Worm (Caenorhabditis elegans) whole organism, mixed stage, embryonic: ENCODE measurements around the gene Y4C6A.4.

Experiments
- M03D4.4 ChIP-seq: sonication (generic microtip); optimal IDR thresholded peaks from 2 replicates; lab custom pipeline; 2017; ENCODE audit warnings: mild to moderate bottlenecking, missing genetic modification characterization, missing compliant biosample characterization
- bed-3 ChIP-seq: fragments of 200-800 bp; sonication (Bioruptor generic); optimal IDR thresholded peaks from 3 replicates; lab custom pipeline; 2018; ENCODE audit warnings: mild to moderate bottlenecking, missing genetic modification characterization, moderate library complexity, missing compliant biosample characterization
- blmp-1 ChIP-seq: fragments of 150-350 bp; optimal IDR thresholded peaks from 2 replicates; lab custom pipeline; 2014; ENCODE audit warnings: missing biosample characterization, missing genetic modification characterization
- ceh-39 ChIP-seq: fragments of 150-350 bp; optimal IDR thresholded peaks from 2 replicates; lab custom pipeline; 2014; ENCODE audit warnings: missing biosample characterization, missing genetic modification characterization
- ceh-83 ChIP-seq: fragments of 200-800 bp; sonication (Bioruptor generic); optimal IDR thresholded peaks from 2 replicates; lab custom pipeline; 2018; ENCODE audit warnings: mild to moderate bottlenecking, missing genetic modification characterization, missing compliant biosample characterization
- ces-1 ChIP-seq: fragments of 150-350 bp; optimal IDR thresholded peaks from 2 replicates; lab custom pipeline; 2014; ENCODE audit warnings: missing biosample characterization, missing genetic modification reagents, missing genetic modification characterization
- cnd-1 ChIP-seq: fragments of 200-800 bp; sonication (Bioruptor generic); optimal IDR thresholded peaks from 2 replicates; lab custom pipeline; 2018; ENCODE audit warnings: mild to moderate bottlenecking, missing genetic modification characterization, missing compliant biosample characterization
- drap-1 ChIP-seq: fragments of 200-800 bp; sonication (Bioruptor generic); optimal IDR thresholded peaks from 3 replicates; lab custom pipeline; 2018; ENCODE audit warnings: mild to moderate bottlenecking, missing genetic modification characterization, missing compliant biosample characterization
- elt-1 ChIP-seq: sonication (generic microtip); optimal IDR thresholded peaks from 2 replicates; lab custom pipeline; 2017; ENCODE audit warnings: missing genetic modification characterization, mild to moderate bottlenecking, missing compliant biosample characterization, antibody characterized with exemption, moderate library complexity, borderline replicate concordance; ENCODE audit not compliant: insufficient read depth
- elt-3 ChIP-seq: fragments of 150-350 bp; optimal IDR thresholded peaks from 2 replicates; lab custom pipeline; 2014; ENCODE audit warnings: missing biosample characterization, missing genetic modification characterization
- flh-1 ChIP-seq: fragments of 200-800 bp; sonication (Bioruptor generic); optimal IDR thresholded peaks from 2 replicates; lab custom pipeline; 2018; ENCODE audit warnings: mild to moderate bottlenecking, missing genetic modification characterization, moderate library complexity, missing compliant biosample characterization
- ham-2 ChIP-seq: fragments of 200-800 bp; sonication (Bioruptor generic); optimal IDR thresholded peaks from 2 replicates; lab custom pipeline; 2018; ENCODE audit warnings: mild to moderate bottlenecking, missing genetic modification characterization, missing compliant biosample characterization
- hlh-1 ChIP-seq: fragments of 150-350 bp; optimal IDR thresholded peaks from 2 replicates; lab custom pipeline; 2014; ENCODE audit warnings: missing biosample characterization, missing genetic modification reagents, missing genetic modification characterization
- lin-13 ChIP-seq: fragments of 150-350 bp; optimal IDR thresholded peaks from 2 replicates; lab custom pipeline; 2014; ENCODE audit warnings: missing biosample characterization, missing genetic modification characterization
- lin-32 ChIP-seq: fragments of 200-800 bp; sonication (Bioruptor generic); optimal IDR thresholded peaks from 2 replicates; lab custom pipeline; 2018; ENCODE audit warnings: mild to moderate bottlenecking, missing genetic modification characterization, missing compliant biosample characterization
- lsy-2 ChIP-seq: fragments of 150-350 bp; optimal IDR thresholded peaks from 2 replicates; lab custom pipeline; 2014; ENCODE audit warnings: missing biosample characterization, missing genetic modification characterization
- mab-5 ChIP-seq: fragments of 150-350 bp; optimal IDR thresholded peaks from 2 replicates; lab custom pipeline; 2014; ENCODE audit warnings: missing biosample characterization, missing genetic modification characterization
- mep-1 ChIP-seq: fragments of 150-350 bp; optimal IDR thresholded peaks from 2 replicates; lab custom pipeline; 2017; ENCODE audit warnings: missing biosample characterization, missing genetic modification reagents, missing genetic modification characterization, inconsistent platforms
- mls-2 ChIP-seq: sonication (generic microtip); optimal IDR thresholded peaks from 2 replicates; lab custom pipeline; 2016; ENCODE audit warnings: mild to moderate bottlenecking, missing genetic modification characterization, moderate library complexity, missing compliant biosample characterization
- nhr-2 ChIP-seq: fragments of 150-350 bp; optimal IDR thresholded peaks from 2 replicates; lab custom pipeline; 2014; ENCODE audit warnings: missing biosample characterization, missing genetic modification characterization
- nhr-237 ChIP-seq: fragments of 150-350 bp; optimal IDR thresholded peaks from 2 replicates; lab custom pipeline; 2014; ENCODE audit warnings: missing biosample characterization, missing genetic modification characterization
- nhr-28 ChIP-seq: fragments of 150-350 bp; optimal IDR thresholded peaks from 2 replicates; lab custom pipeline; 2014; ENCODE audit warnings: missing biosample characterization, missing genetic modification characterization
- nhr-76 ChIP-seq: sonication (generic microtip); optimal IDR thresholded peaks from 2 replicates; lab custom pipeline; 2017; ENCODE audit warnings: missing biosample characterization, missing genetic modification characterization
- sem-2 ChIP-seq: fragments of 200-800 bp; sonication (Bioruptor generic); optimal IDR thresholded peaks from 2 replicates; lab custom pipeline; 2018; ENCODE audit warnings: mild to moderate bottlenecking, missing genetic modification characterization, missing compliant biosample characterization
- snpc-4 ChIP-seq: fragments of 150-350 bp; optimal IDR thresholded peaks from 2 replicates; lab custom pipeline; 2014; ENCODE audit warnings: missing biosample characterization, missing genetic modification characterization
- sptf-1 ChIP-seq: sonication (generic microtip); optimal IDR thresholded peaks from 2 replicates; lab custom pipeline; 2017; ENCODE audit warnings: mild to moderate bottlenecking, missing genetic modification characterization, moderate library complexity, missing compliant biosample characterization
- tbx-8 ChIP-seq: fragments of 200-800 bp; sonication (Bioruptor generic); optimal IDR thresholded peaks from 2 replicates; lab custom pipeline; 2018; ENCODE audit warnings: mild to moderate bottlenecking, missing genetic modification characterization, moderate library complexity, missing compliant biosample characterization
- unc-120 ChIP-seq: sonication (generic microtip); optimal IDR thresholded peaks from 2 replicates; lab custom pipeline; 2017; ENCODE audit warnings: missing genetic modification characterization, missing compliant biosample characterization; ENCODE audit not compliant: poor library complexity, severe bottlenecking
- unc-39 ChIP-seq: fragments of 150-350 bp; optimal IDR thresholded peaks from 2 replicates; lab custom pipeline; 2014; ENCODE audit warnings: missing biosample characterization, missing genetic modification characterization
- unc-62 ChIP-seq: fragments of 150-350 bp; optimal IDR thresholded peaks from 2 replicates; lab custom pipeline; 2014; ENCODE audit warnings: missing biosample characterization, missing genetic modification reagents, missing genetic modification characterization
- ztf-11 ChIP-seq: fragments of 150-350 bp; optimal IDR thresholded peaks from 2 replicates; lab custom pipeline; 2014; ENCODE audit warnings: missing biosample characterization, missing genetic modification characterization

The Y4C6A.4 gene

ce11 chrIV:5411641-5412337 is 41.0 kb upstream of the Y4C6A.4 start, which contains the start of gene ZK616.8:
TSS of gene ZK616.8 (minus strand) at chrIV:5412193.
- TF ChIP-seq unc-120 (tag; lab: Kevin White, UChicago) (no peak), hlh-1 (tag; lab: Kevin White, UChicago) (no peak), unc-62 (GFP tag; lab: Kevin White, UChicago) (no peak), elt-1 (no peak), ztf-11 (no peak), tbx-8 (GFP tag; lab: Kevin White, UChicago) (no peak), flh-1 (GFP tag; lab: Kevin White, UChicago) (no peak), sptf-1 (tag; lab: Kevin White, UChicago) (no peak), mab-5 (no peak), M03D4.4 (tag; lab: Kevin White, UChicago) (no peak), unc-39 (tag; lab: Kevin White, UChicago) (no peak), ces-1 (GFP tag; lab: Kevin White, UChicago) (no peak), ceh-39 (tag; lab: Kevin White, UChicago) (no peak), snpc-4 (no peak), mls-2 (no peak)
- TF ChIP-seq, all 35 proteins: peak for 0

ce11 chrIV:5415696-5416095 is 37.1 kb upstream of the Y4C6A.4 start, which contains the start of gene spp-7:
TSS of gene spp-7 (minus strand) at chrIV:5415796.
- TF ChIP-seq ces-1 (GFP tag; lab: Kevin White, UChicago): no peak
- no peak for TF ChIP-seq ceh-83
- no peak for TF ChIP-seq nhr-237 (tag; lab: Kevin White, UChicago)
- no peak for TF ChIP-seq lsy-2 (tag; lab: Kevin White, UChicago)
- no peak for TF ChIP-seq hlh-1 (tag; lab: Kevin White, UChicago)
- TF ChIP-seq unc-120 (tag; lab: Kevin White, UChicago): no peak
- TF ChIP-seq blmp-1 (tag; lab: Kevin White, UChicago): no peak
- TF ChIP-seq ceh-39 (tag; lab: Kevin White, UChicago): no peak
- TF ChIP-seq mep-1 (tag; lab: Kevin White, UChicago): no peak
- no peak for TF ChIP-seq cnd-1 (tag; lab: Kevin White, UChicago)
- TF ChIP-seq nhr-2 (tag; lab: Kevin White, UChicago): no peak
- TF ChIP-seq, all 35 proteins: peak for 0

ce11 chrIV:5419122-5419521 is 33.6 kb upstream of the Y4C6A.4 start, which contains the start of gene ehn-3:
TSS of gene ehn-3 (minus strand) at chrIV:5419222.
- TF ChIP-seq lsy-2 (tag; lab: Kevin White, UChicago) (no peak), sptf-1 (tag; lab: Kevin White, UChicago) (no peak), unc-120 (tag; lab: Kevin White, UChicago) (no peak), sem-2 (GFP tag; lab: Kevin White, UChicago) (no peak), nhr-2 (tag; lab: Kevin White, UChicago) (no peak), drap-1 (GFP tag; lab: Kevin White, UChicago) (no peak), nhr-28 (no peak), ztf-11 (no peak), hlh-1 (tag; lab: Kevin White, UChicago) (no peak), mls-2 (no peak), nhr-76 (tag; lab: Kevin White, UChicago) (no peak), ham-2 (no peak), mep-1 (tag; lab: Kevin White, UChicago) (no peak), elt-1 (no peak), ceh-83 (no peak), mab-5 (no peak), lin-13 (tag; lab: Kevin White, UChicago) (no peak)

ce11 chrIV:5438705-5439104 is 14.1 kb upstream of the Y4C6A.4 start, which contains the start of gene mgl-3:
TSS of gene mgl-3 (plus strand) at chrIV:5439005.
- TF ChIP-seq lin-13 (tag; lab: Kevin White, UChicago) (no peak), snpc-4 (no peak), blmp-1 (tag; lab: Kevin White, UChicago) (no peak), mab-5 (no peak), unc-39 (tag; lab: Kevin White, UChicago) (no peak), mls-2 (no peak), elt-3 (no peak), unc-120 (tag; lab: Kevin White, UChicago) (no peak), M03D4.4 (tag; lab: Kevin White, UChicago) (no peak), nhr-76 (tag; lab: Kevin White, UChicago) (no peak), lin-32 (GFP tag; lab: Kevin White, UChicago) (no peak), drap-1 (GFP tag; lab: Kevin White, UChicago) (no peak), bed-3 (GFP tag; lab: Kevin White, UChicago) (no peak), ham-2 (no peak), flh-1 (GFP tag; lab: Kevin White, UChicago) (no peak), tbx-8 (GFP tag; lab: Kevin White, UChicago) (no peak), ztf-11 (no peak), lsy-2 (tag; lab: Kevin White, UChicago) (no peak)
